Fruit fly (Drosophila melanogaster) S2 (cell line): Measurements from ENCODE around the gene CG45101.

ENCODE experiments used
- CG8478 ChIP-seq: fragments of >200 bp; optimal IDR thresholded peaks from 2 replicates; lab custom pipeline; 2018
- CTCF ChIP-seq, 2 experiments: fragments of >200 bp; optimal IDR thresholded peaks; 2 replicates each; lab custom pipeline; 2018

dm6 chr3L:11084557-11085231 lies 19.9 kb downstream of the CG45101 start:
- TF ChIP-seq CG8478 (lab: Kevin White, UChicago) (no peak), CTCF (optimal IDR thresholded peaks at IDR 0.05; lab: Kevin White, UChicago) (no peak)
